Worm (Caenorhabditis elegans): ENCODE results near the gene srt-30.

srt-30 gene

ce11 chrV:3788538-3788937 is 11.7 kb downstream of the srt-30 start:
- no peak for TF ChIP-seq aly-2 (tag; optimal IDR thresholded peaks at IDR 0.05)
- TF ChIP-seq C34F6.9 (tag; optimal IDR thresholded peaks at IDR 0.05), result peak; percentile 21

ce11 chrV:3784167-3784734 is 16.0 kb downstream of the srt-30 start, which contains the start of gene R08F11.1:
Gene R08F11.1, minus strand, starts transcription at chrV:3784217.
- TF ChIP-seq fos-1 (tag; optimal IDR thresholded peaks at IDR 0.05) (peak; percentile 26), gmeb-1 (tag; optimal IDR thresholded peaks at IDR 0.05) (peak; percentile 15), ztf-1 (GFP tag; conservative IDR thresholded peaks at IDR 0.05) (no peak), nhr-21 (tag; optimal IDR thresholded peaks at IDR 0.05) (no peak)

DNA sequence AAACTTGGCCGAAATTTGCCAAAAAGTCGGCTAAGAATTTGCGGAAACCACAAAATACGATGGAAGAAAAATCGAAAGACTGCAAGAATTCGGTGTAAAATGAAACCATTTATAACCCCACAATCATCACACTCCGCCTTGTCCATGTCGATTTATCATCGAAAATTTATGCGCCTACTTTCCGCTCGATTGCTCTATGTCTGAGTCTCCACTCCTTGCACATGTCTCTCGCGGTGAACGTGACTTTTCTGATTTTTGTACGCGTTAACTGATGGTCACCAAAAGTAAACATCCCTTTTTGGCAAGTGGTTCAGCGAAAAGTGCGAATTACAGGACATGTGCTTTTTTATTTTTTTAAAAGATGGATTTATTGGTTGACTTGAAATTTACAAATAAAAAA is 23.3 kb downstream of the srt-30 start:
- TF ChIP-seq sma-9 (GFP tag; optimal IDR thresholded peaks at IDR 0.05), result peak; percentile 31
- TF ChIP-seq sma-9 (tag; optimal IDR thresholded peaks at IDR 0.05), result no peak
- TF ChIP-seq gmeb-1 (tag; optimal IDR thresholded peaks at IDR 0.05), result peak; percentile 49
- TF ChIP-seq nhr-129 (tag; optimal IDR thresholded peaks at IDR 0.05), result peak; percentile 16
- TF ChIP-seq fos-1 (tag; optimal IDR thresholded peaks at IDR 0.05), result peak; percentile 61
- no peak for TF ChIP-seq nhr-12 (tag; optimal IDR thresholded peaks at IDR 0.05)

- TF ChIP-seq F13H6.1 (tag; optimal IDR thresholded peaks at IDR 0.05), result no peak
- TF ChIP-seq aly-2 (tag; optimal IDR thresholded peaks at IDR 0.05), result no peak
- TF ChIP-seq lin-11 (tag; optimal IDR thresholded peaks at IDR 0.05), result no peak
- no peak for TF ChIP-seq ama-1 (optimal IDR thresholded peaks at IDR 0.05)
- TF ChIP-seq elt-1 (tag; optimal IDR thresholded peaks at IDR 0.05), result no peak
- TF ChIP-seq ceh-16 (tag; optimal IDR thresholded peaks at IDR 0.05), result no peak
- TF ChIP-seq gmeb-1 (tag; optimal IDR thresholded peaks at IDR 0.05), result no peak
- no peak for TF ChIP-seq nhr-6 (tag; optimal IDR thresholded peaks at IDR 0.05)
- no peak for TF ChIP-seq sma-9 (GFP tag; optimal IDR thresholded peaks at IDR 0.05)
- no peak for TF ChIP-seq sma-9 (tag; optimal IDR thresholded peaks at IDR 0.05)
- no peak for TF ChIP-seq nhr-77 (tag; optimal IDR thresholded peaks at IDR 0.05)
- no peak for TF ChIP-seq ztf-1 (GFP tag; conservative IDR thresholded peaks at IDR 0.05)
- TF ChIP-seq mdl-1 (tag; optimal IDR thresholded peaks at IDR 0.05), result no peak
These were observed 24.1 kb downstream of the srt-30 start, which contains the start of gene cysl-3 for ce11 chrV:3776086-3776589. Gene cysl-3, minus strand, starts transcription at chrV:3776136.

ce11 chrV:3774653-3775052 is 25.6 kb downstream of the srt-30 start:
- TF ChIP-seq peb-1 (tag; optimal IDR thresholded peaks at IDR 0.05), result no peak
- TF ChIP-seq lsy-2 (tag; optimal IDR thresholded peaks at IDR 0.05), result no peak
- no peak for TF ChIP-seq alr-1 (tag; optimal IDR thresholded peaks at IDR 0.05)
- TF ChIP-seq ztf-11 (tag; optimal IDR thresholded peaks at IDR 0.05), result no peak
- no peak for TF ChIP-seq unc-55 (GFP tag; optimal IDR thresholded peaks at IDR 0.05)
- no peak for TF ChIP-seq ztf-1 (GFP tag; conservative IDR thresholded peaks at IDR 0.05)
- no peak for TF ChIP-seq R02D3.7 (tag; optimal IDR thresholded peaks at IDR 0.05)
- TF ChIP-seq nhr-21 (tag; optimal IDR thresholded peaks at IDR 0.05), result no peak
- no peak for TF ChIP-seq nhr-129 (tag; optimal IDR thresholded peaks at IDR 0.05)
- no peak for TF ChIP-seq gmeb-1 (tag; optimal IDR thresholded peaks at IDR 0.05)
- no peak for TF ChIP-seq ceh-82 (tag; optimal IDR thresholded peaks at IDR 0.05)
- no peak for TF ChIP-seq ceh-16 (tag; optimal IDR thresholded peaks at IDR 0.05)
- no peak for TF ChIP-seq unc-62 (GFP tag; optimal IDR thresholded peaks at IDR 0.05)

- no peak for TF ChIP-seq R02D3.7 (tag; optimal IDR thresholded peaks at IDR 0.05)
- TF ChIP-seq ceh-16 (tag; optimal IDR thresholded peaks at IDR 0.05), result no peak
- no peak for TF ChIP-seq skn-1 (tag; optimal IDR thresholded peaks at IDR 0.05)
- no peak for TF ChIP-seq C34F6.9 (tag; optimal IDR thresholded peaks at IDR 0.05)
- TF ChIP-seq gmeb-1 (tag; optimal IDR thresholded peaks at IDR 0.05), result no peak
- TF ChIP-seq lsy-2 (tag; optimal IDR thresholded peaks at IDR 0.05), result no peak
- no peak for TF ChIP-seq lin-11 (tag; optimal IDR thresholded peaks at IDR 0.05)
- no peak for TF ChIP-seq nhr-129 (tag; optimal IDR thresholded peaks at IDR 0.05)
- no peak for TF ChIP-seq snpc-4 (tag; optimal IDR thresholded peaks at IDR 0.05)
- TF ChIP-seq unc-55 (GFP tag; optimal IDR thresholded peaks at IDR 0.05), result no peak
- no peak for TF ChIP-seq zag-1 (tag; optimal IDR thresholded peaks at IDR 0.05)
These were observed 26.7 kb downstream of the srt-30 start for ce11 chrV:3773618-3774017.
